Worm (Caenorhabditis elegans) whole organism, L4/young adult: Measurements from ENCODE around the gene C23G10.11.

Source experiments
- dao-5 ChIP-seq: sonication (generic microtip); optimal IDR thresholded peaks from 2 replicates; lab custom pipeline; 2016; ENCODE audit warnings: missing genotype, missing genetic modification characterization, moderate library complexity, missing compliant biosample characterization
- him-1 ChIP-seq: sonication (generic microtip); optimal IDR thresholded peaks from 2 replicates; lab custom pipeline; 2016; ENCODE audit warnings: missing genotype, missing genetic modification reagents, missing genetic modification characterization, missing compliant biosample characterization

DNA sequence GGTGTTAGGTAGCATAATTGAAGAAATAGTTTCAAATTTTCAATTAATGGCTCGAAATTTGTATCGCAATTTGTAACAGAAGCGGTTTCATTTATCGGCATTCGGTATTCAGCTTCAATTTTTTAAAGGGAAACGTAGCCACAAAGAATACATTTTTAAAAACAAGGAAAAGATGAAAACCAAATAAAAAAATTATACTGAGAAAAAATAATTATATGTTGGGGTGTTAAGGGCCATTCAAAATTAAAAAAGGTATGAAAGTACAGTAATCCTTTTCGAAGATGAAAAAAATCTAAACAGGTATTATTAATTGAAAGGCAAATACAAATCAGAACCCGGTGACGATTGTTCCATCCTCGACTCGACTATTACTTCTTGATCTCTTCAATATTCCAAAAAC lies 42.9 kb upstream of the C23G10.11 start, which contains the start of gene srg-1:
- no peak for TF ChIP-seq dao-5 (tag; lab: Kevin White, UChicago)
- TF ChIP-seq him-1 = no peak
